Worm (Caenorhabditis elegans): ENCODE measurements around the gene C13F10.7.

C13F10.7 gene

DNA sequence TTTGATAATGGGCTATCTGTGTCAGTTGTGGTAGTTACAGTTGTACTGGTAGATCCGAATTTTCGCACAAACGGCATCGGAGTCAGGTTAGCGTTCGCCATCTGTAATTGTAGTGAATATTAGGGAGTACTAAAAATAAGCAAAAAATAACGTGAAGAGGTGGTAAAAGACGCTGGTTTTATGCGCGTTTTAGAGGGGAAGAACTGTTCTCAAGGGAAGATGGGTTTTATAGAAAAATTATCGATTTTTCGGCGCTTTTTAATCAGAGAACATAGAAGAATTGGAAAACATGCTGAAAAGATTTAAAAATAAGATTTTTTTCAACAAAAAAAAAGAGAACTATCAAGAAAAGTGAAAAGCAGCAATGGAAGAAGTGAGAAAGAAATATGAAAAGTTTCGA is at the start of gene C13F10.7:
C13F10.7 (minus strand) TSS at position 101 of the 400 bp plus-strand sequence.
- TF ChIP-seq nhr-237 (tag; optimal IDR thresholded peaks at IDR 0.05), result no peak
- TF ChIP-seq pha-4 (tag; optimal IDR thresholded peaks at IDR 0.05), result no peak
- TF ChIP-seq unc-62 (GFP tag; optimal IDR thresholded peaks at IDR 0.05), result no peak
- no peak for TF ChIP-seq bed-3 (GFP tag; optimal IDR thresholded peaks at IDR 0.05)
- no peak for TF ChIP-seq mls-2 (tag; optimal IDR thresholded peaks at IDR 0.05)
- TF ChIP-seq drap-1 (GFP tag; optimal IDR thresholded peaks at IDR 0.05), result no peak
- no peak for TF ChIP-seq nhr-12 (tag; optimal IDR thresholded peaks at IDR 0.05)
- TF ChIP-seq mep-1 (tag; optimal IDR thresholded peaks at IDR 0.05), result no peak
- TF ChIP-seq ceh-39 (tag; optimal IDR thresholded peaks at IDR 0.05), result no peak
- no peak for TF ChIP-seq hlh-1 (tag; optimal IDR thresholded peaks at IDR 0.05)
- no peak for TF ChIP-seq lin-32 (GFP tag; optimal IDR thresholded peaks at IDR 0.05)
- no peak for TF ChIP-seq lsy-2 (tag; optimal IDR thresholded peaks at IDR 0.05)
- no peak for TF ChIP-seq snpc-4 (tag; optimal IDR thresholded peaks at IDR 0.05)
- TF ChIP-seq elt-3 (tag; optimal IDR thresholded peaks at IDR 0.05), result no peak
- no peak for TF ChIP-seq ham-2 (GFP tag; optimal IDR thresholded peaks at IDR 0.05)
- TF ChIP-seq cnd-1 (tag; optimal IDR thresholded peaks at IDR 0.05), result no peak
- no peak for TF ChIP-seq flh-1 (GFP tag; optimal IDR thresholded peaks at IDR 0.05)
- no peak for TF ChIP-seq M03D4.4 (tag; optimal IDR thresholded peaks at IDR 0.05)

DNA sequence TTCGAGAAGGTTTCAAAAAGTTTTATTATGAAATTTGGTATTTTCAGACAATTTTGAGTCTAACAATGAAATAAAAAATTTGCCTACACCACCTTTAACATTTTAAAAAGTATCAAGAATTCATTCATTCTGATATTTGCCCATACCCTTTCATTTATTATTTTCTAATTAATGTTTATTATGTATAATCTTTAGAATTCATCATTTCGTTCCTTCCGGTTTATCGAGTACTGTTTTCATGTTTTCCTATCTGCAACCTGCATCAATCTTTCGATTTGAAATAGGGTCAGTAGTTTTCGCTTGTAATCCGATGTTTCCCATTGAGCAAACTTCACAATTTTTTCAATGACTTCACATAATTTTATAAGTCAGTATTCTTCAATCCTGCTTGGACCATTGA is 46.3 kb upstream of the C13F10.7 start, which contains the start of gene C13A2.6:
C13A2.6 (plus strand) TSS at position 301 of the 400 bp plus-strand sequence.
- TF ChIP-seq nhr-2 (tag; optimal IDR thresholded peaks at IDR 0.05) (no peak), ceh-39 (tag; optimal IDR thresholded peaks at IDR 0.05) (no peak), unc-120 (tag; optimal IDR thresholded peaks at IDR 0.05; ENCODE audit: poor library complexity, severe bottlenecking) (no peak), ceh-83 (GFP tag; optimal IDR thresholded peaks at IDR 0.05) (no peak), ztf-11 (tag; optimal IDR thresholded peaks at IDR 0.05) (no peak)

DNA sequence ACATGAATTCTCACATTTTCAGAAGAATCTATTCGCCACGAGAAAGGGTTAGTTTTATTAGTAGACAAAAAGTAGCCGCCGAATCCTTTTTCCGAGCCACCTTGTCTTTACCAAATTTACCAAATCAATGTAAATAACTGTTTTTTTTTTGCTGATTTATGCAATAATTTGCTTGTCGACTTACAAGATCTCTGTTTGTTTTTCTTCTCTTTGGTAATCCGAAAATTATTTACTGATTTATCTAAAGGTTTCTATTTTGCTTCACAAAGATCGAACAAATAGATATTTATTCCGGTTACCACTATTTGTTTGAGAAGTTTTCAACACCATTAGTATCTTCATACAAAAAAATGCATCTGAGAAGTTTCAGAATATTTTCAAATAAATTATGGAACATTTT is 43.0 kb upstream of the C13F10.7 start, which contains the start of gene C13A2.7:
C13A2.7 (plus strand) TSS at position 301 of the 400 bp plus-strand sequence.
- TF ChIP-seq nhr-237 (tag; optimal IDR thresholded peaks at IDR 0.05) (no peak), cnd-1 (tag; optimal IDR thresholded peaks at IDR 0.05) (no peak), ham-2 (GFP tag; optimal IDR thresholded peaks at IDR 0.05) (no peak), blmp-1 (tag; optimal IDR thresholded peaks at IDR 0.05) (no peak), mab-5 (tag; optimal IDR thresholded peaks at IDR 0.05) (no peak), ceh-83 (GFP tag; optimal IDR thresholded peaks at IDR 0.05) (no peak), ces-1 (GFP tag; optimal IDR thresholded peaks at IDR 0.05) (no peak), flh-1 (GFP tag; optimal IDR thresholded peaks at IDR 0.05) (no peak), zip-8 (tag; optimal IDR thresholded peaks at IDR 0.05) (no peak), mep-1 (tag; optimal IDR thresholded peaks at IDR 0.05) (no peak), pha-4 (tag; optimal IDR thresholded peaks at IDR 0.05) (no peak), elt-3 (tag; optimal IDR thresholded peaks at IDR 0.05) (no peak), lsy-2 (tag; optimal IDR thresholded peaks at IDR 0.05) (no peak), ceh-39 (tag; optimal IDR thresholded peaks at IDR 0.05) (no peak), mls-2 (tag; optimal IDR thresholded peaks at IDR 0.05) (no peak), unc-39 (tag; optimal IDR thresholded peaks at IDR 0.05) (no peak), ceh-43 (GFP tag; optimal IDR thresholded peaks at IDR 0.05) (no peak), sptf-1 (tag; optimal IDR thresholded peaks at IDR 0.05) (no peak), lin-32 (GFP tag; optimal IDR thresholded peaks at IDR 0.05) (no peak)

DNA sequence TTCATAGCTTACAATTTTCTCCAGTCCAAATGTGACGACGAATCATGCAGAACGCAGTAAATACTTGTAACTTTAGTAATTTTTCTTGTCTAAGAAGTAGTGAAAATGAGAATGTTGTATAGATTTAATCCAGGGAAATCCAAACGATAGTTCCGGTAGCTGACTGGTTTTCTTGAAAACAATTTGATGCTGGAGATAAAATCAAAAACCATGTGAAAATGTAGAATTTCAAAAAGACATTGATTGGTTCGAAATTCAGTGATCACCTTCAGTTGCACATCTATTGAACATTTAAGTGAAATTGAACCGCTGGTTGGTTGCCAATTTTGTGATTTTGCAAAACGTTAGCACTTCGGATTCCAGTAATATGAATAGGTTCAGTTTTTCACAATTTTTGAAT is 41.0 kb upstream of the C13F10.7 start, which contains the start of gene C13A2.9:
C13A2.9 (minus strand) TSS at position 101 of the 400 bp plus-strand sequence.
- TF ChIP-seq flh-1 (GFP tag; optimal IDR thresholded peaks at IDR 0.05), result no peak
- no peak for TF ChIP-seq nhr-28 (tag; optimal IDR thresholded peaks at IDR 0.05)
- TF ChIP-seq pha-4 (tag; optimal IDR thresholded peaks at IDR 0.05), result no peak
- no peak for TF ChIP-seq cnd-1 (tag; optimal IDR thresholded peaks at IDR 0.05)
- TF ChIP-seq nhr-76 (tag; optimal IDR thresholded peaks at IDR 0.05), result no peak
- TF ChIP-seq lsy-2 (tag; optimal IDR thresholded peaks at IDR 0.05), result no peak
- TF ChIP-seq snpc-4 (tag; optimal IDR thresholded peaks at IDR 0.05), result no peak
- TF ChIP-seq sem-2 (GFP tag; optimal IDR thresholded peaks at IDR 0.05), result no peak
- no peak for TF ChIP-seq mep-1 (tag; optimal IDR thresholded peaks at IDR 0.05)
- TF ChIP-seq lin-13 (tag; optimal IDR thresholded peaks at IDR 0.05), result no peak
- TF ChIP-seq elt-1 (tag; optimal IDR thresholded peaks at IDR 0.05; ENCODE audit: borderline replicate concordance, insufficient read depth), result no peak
- no peak for TF ChIP-seq ceh-83 (GFP tag; optimal IDR thresholded peaks at IDR 0.05)
- no peak for TF ChIP-seq unc-62 (GFP tag; optimal IDR thresholded peaks at IDR 0.05)
- TF ChIP-seq lin-32 (GFP tag; optimal IDR thresholded peaks at IDR 0.05), result no peak
- no peak for TF ChIP-seq tbx-8 (GFP tag; optimal IDR thresholded peaks at IDR 0.05)
- TF ChIP-seq mab-5 (tag; optimal IDR thresholded peaks at IDR 0.05), result no peak
